Worm (Caenorhabditis elegans): Measurements from ENCODE around the gene R11E3.1.

- TF ChIP-seq snpc-4 (tag; optimal IDR thresholded peaks at IDR 0.05) (no peak), ztf-11 (tag; optimal IDR thresholded peaks at IDR 0.05) (no peak), aha-1 (tag; optimal IDR thresholded peaks at IDR 0.05) (no peak), sptf-1 (tag; optimal IDR thresholded peaks at IDR 0.05) (no peak), lin-15B (tag; optimal IDR thresholded peaks at IDR 0.05) (no peak), grh-1 (GFP tag; IDR thresholded peaks at IDR 0.05) (no peak), nhr-28 (tag; optimal IDR thresholded peaks at IDR 0.05) (no peak), fkh-8 (tag; optimal IDR thresholded peaks at IDR 0.05) (no peak), pax-3 (tag; optimal IDR thresholded peaks at IDR 0.05) (no peak), rnt-1 (tag; optimal IDR thresholded peaks at IDR 0.05) (no peak), nhr-11 (tag; optimal IDR thresholded peaks at IDR 0.05) (no peak), nhr-12 (tag; optimal IDR thresholded peaks at IDR 0.05) (no peak), lsy-2 (tag; optimal IDR thresholded peaks at IDR 0.05) (no peak), lin-35 (GFP tag; optimal IDR thresholded peaks at IDR 0.05) (no peak)
Observed at ce11 chrIV:4789445-4789844, at the start of gene R11E3.1.
